Worm (Caenorhabditis elegans) whole organism, L1 larva: ENCODE measurements around the gene rpl-36.

Experiments
- C34B4.2 ChIP-seq: sonication (generic microtip); optimal IDR thresholded peaks from 2 replicates; lab custom pipeline; 2017; ENCODE audit warnings: mild to moderate bottlenecking, missing genetic modification characterization, missing compliant biosample characterization
- F16B12.6 ChIP-seq: fragments of 150-350 bp; optimal IDR thresholded peaks from 2 replicates; lab custom pipeline; 2014; ENCODE audit warnings: missing biosample characterization, missing genetic modification characterization
- Y116A8C.19 ChIP-seq: sonication (generic microtip); optimal IDR thresholded peaks from 2 replicates; lab custom pipeline; 2016; ENCODE audit warnings: missing compliant biosample characterization, missing genetic modification characterization, borderline replicate concordance
- aha-1 ChIP-seq: fragments of 150-350 bp; optimal IDR thresholded peaks from 2 replicates; lab custom pipeline; 2014; ENCODE audit warnings: missing biosample characterization, missing genetic modification characterization
- aly-2 ChIP-seq: fragments of 150-350 bp; optimal IDR thresholded peaks from 2 replicates; lab custom pipeline; 2014; ENCODE audit warnings: missing biosample characterization, missing genetic modification characterization
- blmp-1 ChIP-seq: fragments of 150-350 bp; optimal IDR thresholded peaks from 2 replicates; lab custom pipeline; 2014; ENCODE audit warnings: missing biosample characterization, missing genetic modification characterization
- ceh-63 ChIP-seq: fragments of 200-800 bp; sonication (Bioruptor generic); optimal IDR thresholded peaks from 2 replicates; lab custom pipeline; 2018; ENCODE audit warnings: mild to moderate bottlenecking, missing genetic modification characterization, missing compliant biosample characterization
- ceh-8 ChIP-seq: fragments of 200-800 bp; sonication (Bioruptor generic); optimal IDR thresholded peaks from 2 replicates; lab custom pipeline; 2018; ENCODE audit warnings: mild to moderate bottlenecking, missing genetic modification characterization, moderate library complexity, missing compliant biosample characterization
- ceh-90 ChIP-seq: sonication (generic microtip); optimal IDR thresholded peaks from 2 replicates; lab custom pipeline; 2016; ENCODE audit warnings: missing genetic modification characterization, missing compliant biosample characterization
- dpl-1 ChIP-seq, 3 experiments: fragments of 150-350 bp in 2 of 3; sonication (generic microtip) in 1 of 3; optimal IDR thresholded peaks; 2 replicates each; lab custom pipeline; 2014 to 2017; ENCODE audit warnings: missing biosample characterization in 3 of 3, missing genetic modification characterization in 3 of 3, missing genetic modification reagents in 3 of 3
- efl-1 ChIP-seq, 4 experiments: fragments of 150-350 bp; optimal IDR thresholded peaks in 3 of 4; peaks in 1 of 4; 1 replicate in 1 of 4; 2 replicates in 3 of 4; lab custom pipeline; 2014; ENCODE audit warnings: missing biosample characterization in 2 of 4, missing genetic modification characterization in 2 of 4, missing genetic modification reagents in 2 of 4
- efl-3 ChIP-seq: fragments of 200-800 bp; sonication (Bioruptor generic); optimal IDR thresholded peaks from 2 replicates; lab custom pipeline; 2018; ENCODE audit warnings: mild to moderate bottlenecking, missing genetic modification characterization, missing compliant biosample characterization
- egl-13 ChIP-seq: sonication (generic microtip); optimal IDR thresholded peaks from 2 replicates; lab custom pipeline; 2016; ENCODE audit warnings: missing genotype, missing genetic modification reagents, missing genetic modification characterization, missing compliant biosample characterization
- elt-2 ChIP-seq: sonication (generic microtip); optimal IDR thresholded peaks from 2 replicates; lab custom pipeline; 2016; ENCODE audit warnings: missing genetic modification characterization, mild to moderate bottlenecking, inconsistent platforms, missing compliant biosample characterization, missing genetic modification reagents
- elt-3 ChIP-seq, 6 experiments: fragments of 150-350 bp in 1 of 6; sonication (generic microtip); optimal IDR thresholded peaks; 2 replicates each; lab custom pipeline; 2017 to 2018; ENCODE audit warnings: missing biosample characterization in 6 of 6, missing genetic modification characterization in 6 of 6, inconsistent platforms in 1 of 6
- fkh-10 ChIP-seq: sonication (generic microtip); optimal IDR thresholded peaks from 2 replicates; lab custom pipeline; 2017; ENCODE audit warnings: missing biosample characterization, missing genetic modification reagents, missing genetic modification characterization
- fkh-4 ChIP-seq: sonication (generic microtip); optimal IDR thresholded peaks from 2 replicates; lab custom pipeline; 2016; ENCODE audit warnings: missing compliant biosample characterization, missing genetic modification characterization, borderline replicate concordance
- grh-1 ChIP-seq: fragments of 200-800 bp; sonication (Bioruptor generic); IDR thresholded peaks from 2 replicates; pipeline ENCODE4 v1.3.6; 2022; ENCODE audit warnings: missing genetic modification reagents, missing genetic modification characterization, missing compliant biosample characterization
- hlh-4 ChIP-seq: sonication (generic microtip); optimal IDR thresholded peaks from 2 replicates; lab custom pipeline; 2016; ENCODE audit warnings: mild to moderate bottlenecking, missing genetic modification characterization, missing compliant biosample characterization
- hpl-2 ChIP-seq: fragments of 150-350 bp; optimal IDR thresholded peaks from 2 replicates; lab custom pipeline; 2014; ENCODE audit warnings: missing biosample characterization, missing genetic modification reagents, missing genetic modification characterization
- irx-1 ChIP-seq: sonication (generic microtip); optimal IDR thresholded peaks from 2 replicates; lab custom pipeline; 2016; ENCODE audit warnings: missing genetic modification characterization, missing compliant biosample characterization
- isw-1 ChIP-seq: fragments of 200-800 bp; sonication (Bioruptor generic); IDR thresholded peaks from 2 replicates; pipeline ENCODE4 v1.3.6; 2022; ENCODE audit warnings: missing genetic modification characterization, missing compliant biosample characterization
- lin-39 ChIP-seq: fragments of 150-350 bp; optimal IDR thresholded peaks from 2 replicates; lab custom pipeline; 2014; ENCODE audit warnings: missing biosample characterization, missing genetic modification reagents, missing genetic modification characterization
- lir-3 ChIP-seq: sonication (generic microtip); optimal IDR thresholded peaks from 2 replicates; lab custom pipeline; 2016; ENCODE audit warnings: mild to moderate bottlenecking, missing genetic modification characterization, moderate library complexity, missing compliant biosample characterization; ENCODE audit not compliant: poor library complexity
- lsy-2 ChIP-seq, 2 experiments: fragments of 150-350 bp; optimal IDR thresholded peaks; 2 replicates each; lab custom pipeline; 2014; ENCODE audit warnings: missing biosample characterization in 2 of 2, missing genetic modification characterization in 2 of 2
- mab-9 ChIP-seq: fragments of 200-800 bp; sonication (Bioruptor generic); IDR thresholded peaks from 2 replicates; pipeline ENCODE4 v1.3.6; 2022; ENCODE audit warnings: missing genetic modification reagents, missing genetic modification characterization, missing compliant biosample characterization
- mdl-1 ChIP-seq, 2 experiments: fragments of 150-350 bp; optimal IDR thresholded peaks; 2 replicates each; lab custom pipeline; 2014 to 2017; ENCODE audit warnings: missing biosample characterization in 2 of 2, missing genetic modification characterization in 2 of 2, inconsistent platforms in 1 of 2
- mef-2 ChIP-seq: fragments of 150-350 bp; optimal IDR thresholded peaks from 2 replicates; lab custom pipeline; 2014; ENCODE audit warnings: missing biosample characterization, missing genetic modification characterization
- mep-1 ChIP-seq: fragments of 150-350 bp; optimal IDR thresholded peaks from 2 replicates; lab custom pipeline; 2014; ENCODE audit warnings: missing biosample characterization, missing genetic modification characterization
- nhr-11 ChIP-seq: fragments of 150-350 bp; optimal IDR thresholded peaks from 2 replicates; lab custom pipeline; 2014; ENCODE audit warnings: missing biosample characterization, missing genetic modification characterization
- nhr-19 ChIP-seq: fragments of 200-800 bp; sonication (Bioruptor generic); conservative IDR thresholded peaks from 2 replicates; pipeline ENCODE4 v1.3.6; 2022; ENCODE audit warnings: missing genetic modification characterization, missing compliant biosample characterization
- nhr-20 ChIP-seq: sonication (generic microtip); optimal IDR thresholded peaks from 2 replicates; lab custom pipeline; 2016; ENCODE audit warnings: mild to moderate bottlenecking, missing genetic modification characterization, missing compliant biosample characterization
- nhr-237 ChIP-seq: fragments of 150-350 bp; optimal IDR thresholded peaks from 2 replicates; lab custom pipeline; 2014; ENCODE audit warnings: missing biosample characterization, missing genetic modification characterization
- nhr-47 ChIP-seq: sonication (generic microtip); optimal IDR thresholded peaks from 2 replicates; lab custom pipeline; 2016; ENCODE audit warnings: mild to moderate bottlenecking, missing genetic modification characterization, moderate library complexity, missing compliant biosample characterization
- nhr-71 ChIP-seq: sonication (generic microtip); optimal IDR thresholded peaks from 2 replicates; lab custom pipeline; 2016; ENCODE audit warnings: mild to moderate bottlenecking, missing genetic modification characterization, moderate library complexity, missing compliant biosample characterization
- nhr-77 ChIP-seq: fragments of 150-350 bp; optimal IDR thresholded peaks from 2 replicates; lab custom pipeline; 2014; ENCODE audit warnings: missing biosample characterization, missing genetic modification characterization
- nhr-84 ChIP-seq: sonication (generic microtip); optimal IDR thresholded peaks from 2 replicates; lab custom pipeline; 2017; ENCODE audit warnings: missing biosample characterization, missing genetic modification characterization
- nhr-85 ChIP-seq: sonication (generic microtip); peaks from one replicate; lab custom pipeline; 2016; ENCODE audit warnings: missing genetic modification characterization, inconsistent platforms, missing compliant biosample characterization
- nhr-90 ChIP-seq: sonication (generic microtip); optimal IDR thresholded peaks from 2 replicates; lab custom pipeline; 2016; ENCODE audit warnings: mild to moderate bottlenecking, missing genetic modification characterization, missing compliant biosample characterization; ENCODE audit not compliant: poor library complexity
- pag-3 ChIP-seq: sonication (generic microtip); optimal IDR thresholded peaks from 2 replicates; lab custom pipeline; 2017; ENCODE audit warnings: missing genetic modification characterization, mild to moderate bottlenecking, missing compliant biosample characterization, antibody characterized with exemption, borderline replicate concordance; ENCODE audit not compliant: insufficient read depth
- pqm-1 ChIP-seq: sonication (generic microtip); optimal IDR thresholded peaks from 3 replicates; lab custom pipeline; 2017; ENCODE audit warnings: missing biosample characterization, missing genetic modification characterization
- rnt-1 ChIP-seq: sonication (generic microtip); optimal IDR thresholded peaks from 2 replicates; lab custom pipeline; 2016; ENCODE audit warnings: mild to moderate bottlenecking, missing genetic modification characterization, moderate library complexity, missing compliant biosample characterization
- skn-1 ChIP-seq: fragments of 150-350 bp; optimal IDR thresholded peaks from 2 replicates; lab custom pipeline; 2014; ENCODE audit warnings: missing biosample characterization, missing genetic modification characterization
- snu-23 ChIP-seq: sonication (generic microtip); optimal IDR thresholded peaks from 2 replicates; lab custom pipeline; 2016; ENCODE audit warnings: missing genetic modification characterization, missing compliant biosample characterization
- sptf-1 ChIP-seq: fragments of 150-350 bp; optimal IDR thresholded peaks from 2 replicates; lab custom pipeline; 2014; ENCODE audit warnings: missing biosample characterization, missing genetic modification characterization
- swsn-7 ChIP-seq: sonication (generic microtip); optimal IDR thresholded peaks from 2 replicates; lab custom pipeline; 2016; ENCODE audit warnings: missing genetic modification characterization, missing compliant biosample characterization
- tbx-2 ChIP-seq: sonication (generic microtip); optimal IDR thresholded peaks from 2 replicates; lab custom pipeline; 2016; ENCODE audit warnings: missing genetic modification characterization, missing compliant biosample characterization
- unc-130 ChIP-seq: fragments of 150-350 bp; optimal IDR thresholded peaks from 2 replicates; lab custom pipeline; 2017; ENCODE audit warnings: missing biosample characterization, missing genetic modification characterization, inconsistent platforms
- xbp-1 ChIP-seq: sonication (generic microtip); optimal IDR thresholded peaks from 2 replicates; lab custom pipeline; 2016; ENCODE audit warnings: missing genetic modification characterization, missing compliant biosample characterization
- zag-1 ChIP-seq: fragments of 150-350 bp; optimal IDR thresholded peaks from 2 replicates; lab custom pipeline; 2014; ENCODE audit warnings: missing biosample characterization, missing genetic modification characterization
- zip-4 ChIP-seq: fragments of 200-800 bp; sonication (Bioruptor generic); optimal IDR thresholded peaks from 2 replicates; lab custom pipeline; 2018; ENCODE audit warnings: mild to moderate bottlenecking, missing genetic modification characterization, moderate library complexity, missing compliant biosample characterization
- ztf-4 ChIP-seq: fragments of 150-350 bp; optimal IDR thresholded peaks from 2 replicates; lab custom pipeline; 2014; ENCODE audit warnings: missing biosample characterization, missing genetic modification characterization

The rpl-36 gene

DNA sequence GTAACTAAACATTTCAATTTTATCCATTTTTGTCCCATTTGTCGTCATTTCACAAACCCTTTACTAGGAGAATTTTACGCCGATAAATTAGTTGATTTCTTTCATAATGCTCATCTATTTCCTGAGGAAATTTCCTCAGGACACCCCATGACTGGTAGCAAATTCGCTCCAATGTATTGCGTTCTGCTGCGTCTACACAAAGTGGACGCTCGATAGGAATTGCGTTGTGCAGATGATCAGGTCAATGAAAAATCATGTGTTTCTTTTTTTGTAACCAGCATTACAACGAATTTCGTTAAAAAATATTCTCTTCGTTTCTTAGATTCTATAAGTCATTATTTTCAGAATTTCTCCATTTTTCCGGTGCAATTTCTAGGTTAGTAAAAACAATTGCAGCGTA is 1.8 kb downstream of the rpl-36 start, which contains the start of gene epg-4 (continued):
- no peak for TF ChIP-seq irx-1
- TF ChIP-seq pqm-1 = no peak
- TF ChIP-seq aha-1 (tag; lab: Kevin White, UChicago) = no peak
- no peak for TF ChIP-seq nhr-84 (tag; lab: Kevin White, UChicago)
- no peak for TF ChIP-seq lin-39
- no peak for TF ChIP-seq ceh-8
- no peak for TF ChIP-seq nhr-19 (GFP tag; lab: Robert Waterston, UW)
- TF ChIP-seq dpl-1 (GFP tag; optimal IDR thresholded peaks at IDR 0.05; lab: Kevin White, UChicago) = peak; percentile 9 to 53 (median 41)
- no peak for TF ChIP-seq lir-3 (tag; lab: Kevin White, UChicago)
- TF ChIP-seq grh-1 (GFP tag; lab: Robert Waterston, UW) = no peak
- TF ChIP-seq hpl-2 (GFP tag; lab: Kevin White, UChicago) = no peak
- TF ChIP-seq fkh-4 (tag; lab: Kevin White, UChicago) = no peak
- no peak for TF ChIP-seq xbp-1 (tag; lab: Kevin White, UChicago)
- no peak for TF ChIP-seq pag-3
- TF ChIP-seq tbx-2 (tag; lab: Kevin White, UChicago) = no peak
- TF ChIP-seq lsy-2 (tag; optimal IDR thresholded peaks at IDR 0.05; lab: Kevin White, UChicago) = peak in 1 of 2 experiments; percentile 69
- TF ChIP-seq unc-130 = peak; percentile 22
- TF ChIP-seq mep-1 (tag; lab: Kevin White, UChicago) = no peak
- TF ChIP-seq rnt-1 (tag; lab: Kevin White, UChicago) = no peak
- TF ChIP-seq mef-2 (tag; lab: Kevin White, UChicago) = no peak
- TF ChIP-seq nhr-47 (tag; lab: Kevin White, UChicago) = no peak
- peak; percentile 3 for TF ChIP-seq nhr-77
- no peak for TF ChIP-seq mab-9 (GFP tag; lab: Robert Waterston, UW)
- peak; percentile 36 for TF ChIP-seq nhr-85 (tag; lab: Kevin White, UChicago)
- no peak for TF ChIP-seq nhr-11 (tag; lab: Kevin White, UChicago)
- TF ChIP-seq elt-3 (tag; optimal IDR thresholded peaks at IDR 0.05; lab: Kevin White, UChicago) = peak in 1 of 6 experiments; percentile 13
- no peak for TF ChIP-seq sptf-1 (tag; lab: Kevin White, UChicago)
- TF ChIP-seq elt-2 (tag; lab: Kevin White, UChicago) = no peak
- no peak for TF ChIP-seq F16B12.6 (tag; lab: Kevin White, UChicago)
- TF ChIP-seq hlh-4 (tag; lab: Kevin White, UChicago) = no peak
- no peak for TF ChIP-seq egl-13 (tag; lab: Kevin White, UChicago)
- no peak; the same call in 1 of the 2 replicates for TF ChIP-seq isw-1
- TF ChIP-seq ceh-90 (tag; lab: Kevin White, UChicago) = no peak
- TF ChIP-seq swsn-7 (tag; lab: Kevin White, UChicago) = no peak
- TF ChIP-seq ceh-63 = no peak
- peak; percentile 33 for TF ChIP-seq blmp-1 (tag; lab: Kevin White, UChicago)
- TF ChIP-seq C34B4.2 (tag; lab: Kevin White, UChicago) = no peak
- peak in 1 of 2 experiments; percentile 22 for TF ChIP-seq mdl-1 (tag; optimal IDR thresholded peaks at IDR 0.05; lab: Kevin White, UChicago)
- TF ChIP-seq efl-3 = no peak
- TF ChIP-seq nhr-90 = no peak
- no peak for TF ChIP-seq nhr-237 (tag; lab: Kevin White, UChicago)
- TF ChIP-seq zip-4 (GFP tag; lab: Kevin White, UChicago) = no peak
- TF ChIP-seq fkh-10 (GFP tag; lab: Kevin White, UChicago) = no peak
- TF ChIP-seq zag-1 = no peak

DNA sequence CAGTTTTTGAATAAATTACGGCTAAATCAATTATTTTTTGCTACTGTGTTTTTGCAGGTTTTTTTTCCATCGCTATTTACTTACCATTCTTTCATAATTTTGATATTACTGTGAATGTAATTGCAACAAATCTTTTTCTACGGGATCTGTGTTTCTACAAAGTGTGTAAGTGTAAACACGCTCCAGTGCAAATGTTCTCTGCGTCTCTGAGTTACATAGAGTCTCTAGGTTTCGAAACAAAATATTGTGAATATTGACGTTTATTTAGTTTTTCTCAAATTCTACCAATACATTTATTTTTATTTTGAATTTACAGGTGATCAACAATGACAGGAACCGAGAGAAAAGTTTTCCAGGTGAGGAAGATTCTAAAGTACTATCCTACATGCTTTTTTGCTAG is 4.0 kb downstream of the rpl-36 start, which contains the start of gene yju-2:
Gene yju-2, plus strand, starts transcription at position 315 of the 400 bp plus-strand sequence.
- TF ChIP-seq pag-3 = no peak
- peak; percentile 51 for TF ChIP-seq nhr-237 (tag; lab: Kevin White, UChicago)
- no peak for TF ChIP-seq nhr-11 (tag; lab: Kevin White, UChicago)
- TF ChIP-seq Y116A8C.19 (tag; lab: Kevin White, UChicago) = no peak
- TF ChIP-seq nhr-85 (tag; lab: Kevin White, UChicago) = peak; percentile 67
- TF ChIP-seq skn-1 (tag; lab: Kevin White, UChicago) = peak; percentile 59
- peak; percentile 72 for TF ChIP-seq snu-23 (GFP tag; lab: Kevin White, UChicago)
- TF ChIP-seq ztf-4 (tag; lab: Kevin White, UChicago) = peak; percentile 28
- TF ChIP-seq blmp-1 (tag; lab: Kevin White, UChicago) = peak; percentile 63
- TF ChIP-seq xbp-1 (tag; lab: Kevin White, UChicago) = peak; percentile 54
- peak; percentile 40 for TF ChIP-seq nhr-20 (tag; lab: Kevin White, UChicago)
- peak; percentile 74 to 83 for TF ChIP-seq efl-1 (optimal IDR thresholded peaks at IDR 0.05; lab: Kevin White, UChicago)
- TF ChIP-seq efl-1 (GFP tag; optimal IDR thresholded peaks at IDR 0.05 in 1 of 2; lab: Kevin White, UChicago) = peak; percentile 63 to 95
- peak in 1 of 6 experiments; percentile 47 for TF ChIP-seq elt-3 (tag; optimal IDR thresholded peaks at IDR 0.05; lab: Kevin White, UChicago)
- peak; percentile 65 for TF ChIP-seq rnt-1 (tag; lab: Kevin White, UChicago)
- TF ChIP-seq nhr-90 = peak; percentile 41
- peak; percentile 69 for TF ChIP-seq nhr-71 (tag; lab: Kevin White, UChicago)
- TF ChIP-seq dpl-1 (GFP tag; optimal IDR thresholded peaks at IDR 0.05; lab: Kevin White, UChicago) = peak; percentile 51 to 72 (median 70)
- peak; percentile 61 for TF ChIP-seq nhr-47 (tag; lab: Kevin White, UChicago)
- TF ChIP-seq aly-2 (tag; lab: Kevin White, UChicago) = no peak
